Fruit fly (Drosophila melanogaster) whole organism, embryonic: ENCODE data around the gene Rh4.

Source experiments
- Asciz ChIP-seq: fragments of 200-800 bp; sonication (Bioruptor generic); optimal IDR thresholded peaks from 2 replicates; lab custom pipeline; 2017; ENCODE audit warnings: missing biosample characterization, mild to moderate bottlenecking, missing genetic modification characterization, missing genetic modification reagents
- Atf3 ChIP-seq: fragments of 200-800 bp; sonication (Bioruptor generic); optimal IDR thresholded peaks from 3 replicates; lab custom pipeline; 2016; ENCODE audit warnings: missing biosample characterization, missing genetic modification characterization
- CG10321 ChIP-seq: fragments of 200-800 bp; sonication (Bioruptor generic); IDR thresholded peaks from 2 replicates; pipeline ENCODE4 v1.3.6; 2022; ENCODE audit warnings: missing biosample characterization, missing genetic modification characterization
- CG10431 ChIP-seq: fragments of 200-800 bp; sonication (Bioruptor generic); optimal IDR thresholded peaks from 3 replicates; lab custom pipeline; 2018; ENCODE audit warnings: missing biosample characterization, mild to moderate bottlenecking, missing genetic modification characterization
- CG10959 ChIP-seq: fragments of 200-800 bp; sonication (Bioruptor generic); IDR thresholded peaks from 2 replicates; pipeline ENCODE4 v1.3.6; 2022; ENCODE audit warnings: missing biosample characterization, missing genetic modification characterization
- CG12155 ChIP-seq: fragments of 200-800 bp; sonication (Bioruptor generic); optimal IDR thresholded peaks from 3 replicates; lab custom pipeline; 2016; ENCODE audit warnings: missing biosample characterization, missing genetic modification characterization
- CG12942 ChIP-seq: fragments of 200-800 bp; sonication (Bioruptor generic); optimal IDR thresholded peaks from 3 replicates; lab custom pipeline; 2016; ENCODE audit warnings: missing biosample characterization, missing genetic modification characterization
- CG13424 ChIP-seq: fragments of 200-800 bp; sonication (Bioruptor generic); optimal IDR thresholded peaks from 2 replicates; lab custom pipeline; 2019; ENCODE audit warnings: missing biosample characterization, mild to moderate bottlenecking, missing genetic modification characterization, moderate library complexity
- CG13894 ChIP-seq: fragments of 200-800 bp; sonication (Bioruptor generic); optimal IDR thresholded peaks from 3 replicates; lab custom pipeline; 2018; ENCODE audit warnings: missing biosample characterization, mild to moderate bottlenecking, missing genetic modification characterization, moderate library complexity
- CG17359 ChIP-seq: fragments of 200-800 bp; sonication (Bioruptor generic); optimal IDR thresholded peaks from 3 replicates; lab custom pipeline; 2018; ENCODE audit warnings: missing biosample characterization, mild to moderate bottlenecking, missing genetic modification characterization, moderate library complexity
- CG18619 ChIP-seq: fragments of 200-800 bp; sonication (Bioruptor generic); optimal IDR thresholded peaks from 3 replicates; lab custom pipeline; 2017; ENCODE audit warnings: missing biosample characterization, mild to moderate bottlenecking, missing genetic modification characterization
- CG2120 ChIP-seq: fragments of 200-800 bp; sonication (Bioruptor generic); optimal IDR thresholded peaks from 3 replicates; lab custom pipeline; 2016; ENCODE audit warnings: missing biosample characterization, missing genetic modification characterization
- CG31224 ChIP-seq: fragments of 200-800 bp; sonication (Bioruptor generic); IDR thresholded peaks from 2 replicates; pipeline ENCODE4 v1.3.6; 2022; ENCODE audit warnings: missing biosample characterization, missing genetic modification characterization
- CG3838 ChIP-seq: fragments of 200-800 bp; sonication (Bioruptor generic); optimal IDR thresholded peaks from 3 replicates; lab custom pipeline; 2016; ENCODE audit warnings: missing biosample characterization, missing genetic modification characterization
- CG3995 ChIP-seq: fragments of 200-800 bp; sonication (Bioruptor generic); optimal IDR thresholded peaks from 3 replicates; lab custom pipeline; 2016; ENCODE audit warnings: missing biosample characterization, missing genetic modification characterization
- CG4617 ChIP-seq: fragments of 200-800 bp; sonication (Bioruptor generic); optimal IDR thresholded peaks from 3 replicates; lab custom pipeline; 2016; ENCODE audit warnings: missing biosample characterization, missing genetic modification characterization, borderline replicate concordance
- CG6683 ChIP-seq: fragments of 200-800 bp; sonication (Bioruptor generic); optimal IDR thresholded peaks from 2 replicates; lab custom pipeline; 2017; ENCODE audit warnings: missing biosample characterization, mild to moderate bottlenecking, missing genetic modification characterization, missing genetic modification reagents
- CG9797 ChIP-seq: fragments of 200-800 bp; sonication (Bioruptor generic); optimal IDR thresholded peaks from 3 replicates; lab custom pipeline; 2018; ENCODE audit warnings: missing biosample characterization, mild to moderate bottlenecking, missing genetic modification characterization
- CrebB ChIP-seq: fragments of 200-800 bp; sonication (Bioruptor generic); optimal IDR thresholded peaks from 3 replicates; lab custom pipeline; 2018; ENCODE audit warnings: missing biosample characterization, mild to moderate bottlenecking, missing genetic modification characterization
- Dll ChIP-seq: fragments of 200-800 bp; sonication (Bioruptor generic); IDR thresholded peaks from 4 replicates; pipeline ENCODE4 v1.3.6; 2022; ENCODE audit warnings: missing biosample characterization, missing genetic modification characterization; ENCODE audit not compliant: partially characterized antibody
- HmgD ChIP-seq: fragments of 200-800 bp; sonication (Bioruptor generic); optimal IDR thresholded peaks from 3 replicates; lab custom pipeline; 2016; ENCODE audit warnings: missing biosample characterization, missing genetic modification characterization
- MESR4 ChIP-seq: fragments of 200-800 bp; sonication (Bioruptor generic); optimal IDR thresholded peaks from 2 replicates; lab custom pipeline; 2018; ENCODE audit warnings: missing biosample characterization, mild to moderate bottlenecking, missing genetic modification characterization, moderate library complexity
- Med ChIP-seq: fragments of 200-800 bp; sonication (Bioruptor generic); peaks from one replicate; lab custom pipeline; 2016; ENCODE audit warnings: missing biosample characterization, missing genetic modification characterization, mild to moderate bottlenecking, inconsistent platforms, moderate library complexity
- Mrtf ChIP-seq: fragments of 200-800 bp; sonication (Bioruptor generic); IDR thresholded peaks from 3 replicates; pipeline ENCODE4 v1.3.6; 2022; ENCODE audit warnings: missing biosample characterization, missing genetic modification characterization
- Sin3A ChIP-seq: fragments of >200 bp; optimal IDR thresholded peaks from 2 replicates; lab custom pipeline; 2018
- Tbp ChIP-seq: fragments of >200 bp; optimal IDR thresholded peaks from 2 replicates; lab custom pipeline; 2018; ENCODE audit warnings: missing biosample characterization, missing genetic modification characterization
- amos ChIP-seq: fragments of 200-800 bp; sonication (Bioruptor generic); IDR thresholded peaks from 2 replicates; pipeline ENCODE4 v1.3.6; 2022; ENCODE audit warnings: missing biosample characterization, missing genetic modification characterization; ENCODE audit not compliant: partially characterized antibody
- aop ChIP-seq: fragments of 200-800 bp; sonication (Bioruptor generic); IDR thresholded peaks from 2 replicates; pipeline ENCODE4 v1.3.6; 2022; ENCODE audit warnings: missing biosample characterization, missing genetic modification characterization
- ara ChIP-seq: fragments of 200-800 bp; sonication (Bioruptor generic); IDR thresholded peaks from 2 replicates; pipeline ENCODE4 v1.3.6; 2022; ENCODE audit warnings: missing biosample characterization, missing genetic modification characterization
- bowl ChIP-seq: fragments of 200-800 bp; sonication (Bioruptor generic); IDR thresholded peaks from 2 replicates; pipeline ENCODE4 v1.3.6; 2022; ENCODE audit warnings: missing biosample characterization, missing genetic modification characterization
- cad ChIP-seq: fragments of >200 bp; optimal IDR thresholded peaks from 2 replicates; lab custom pipeline; 2017; ENCODE audit warnings: missing biosample characterization, missing genetic modification characterization
- corto ChIP-seq: fragments of 200-800 bp; sonication (Bioruptor generic); optimal IDR thresholded peaks from 2 replicates; lab custom pipeline; 2016; ENCODE audit warnings: missing biosample characterization, mild to moderate bottlenecking, missing genetic modification characterization, moderate library complexity
- dysf ChIP-seq: fragments of 200-800 bp; sonication (Bioruptor generic); IDR thresholded peaks from 3 replicates; pipeline ENCODE4 v1.3.6; 2022; ENCODE audit warnings: missing biosample characterization, missing genetic modification characterization
- fd3F ChIP-seq: fragments of 200-800 bp; sonication (Bioruptor generic); optimal IDR thresholded peaks from 2 replicates; lab custom pipeline; 2018; ENCODE audit warnings: missing biosample characterization, mild to moderate bottlenecking, missing genetic modification characterization, moderate library complexity
- gem ChIP-seq: fragments of 200-800 bp; sonication (Bioruptor generic); optimal IDR thresholded peaks from 2 replicates; lab custom pipeline; 2019; ENCODE audit warnings: missing biosample characterization, mild to moderate bottlenecking, missing genetic modification characterization, moderate library complexity
- gro ChIP-seq: fragments of 200-800 bp; sonication (Bioruptor generic); optimal IDR thresholded peaks from 2 replicates; lab custom pipeline; 2016; ENCODE audit warnings: missing biosample characterization, missing genetic modification characterization
- gt ChIP-seq: fragments of 200-800 bp; sonication (Bioruptor generic); IDR thresholded peaks from 2 replicates; pipeline ENCODE4 v1.3.6; 2022; ENCODE audit warnings: missing biosample characterization, missing genetic modification characterization
- jing ChIP-seq: fragments of 200-800 bp; sonication (Bioruptor generic); optimal IDR thresholded peaks from 2 replicates; lab custom pipeline; 2018; ENCODE audit warnings: missing biosample characterization, mild to moderate bottlenecking, missing genetic modification characterization
- lola ChIP-seq, 3 experiments: fragments of >200 bp in 2 of 3; fragments of 200-800 bp in 1 of 3; sonication (Bioruptor generic) in 1 of 3; optimal IDR thresholded peaks; 2 replicates each; lab custom pipeline; 2017 to 2019; ENCODE audit warnings: missing biosample characterization in 3 of 3, missing genetic modification characterization in 3 of 3, mild to moderate bottlenecking in 1 of 3, moderate library complexity in 1 of 3
- otp ChIP-seq: fragments of 200-800 bp; sonication (Bioruptor generic); IDR thresholded peaks from 3 replicates; pipeline ENCODE4, ENCODE4 v1.3.6; 2022; ENCODE audit warnings: missing biosample characterization, missing genetic modification characterization
- row ChIP-seq: fragments of 200-800 bp; sonication (Bioruptor generic); IDR thresholded peaks from 3 replicates; pipeline ENCODE4 v1.3.6; 2022; ENCODE audit warnings: missing biosample characterization, missing genetic modification characterization
- slp2 ChIP-seq: fragments of 200-800 bp; sonication (Bioruptor generic); optimal IDR thresholded peaks from 2 replicates; lab custom pipeline; 2016; ENCODE audit warnings: missing biosample characterization, missing genetic modification characterization
- unc-4 ChIP-seq: fragments of 200-800 bp; sonication (Bioruptor generic); IDR thresholded peaks from 2 replicates; pipeline ENCODE4 v1.3.6; 2022; ENCODE audit warnings: missing biosample characterization, missing genetic modification characterization; ENCODE audit not compliant: partially characterized antibody
- vfl ChIP-seq: fragments of 200-800 bp; sonication (Bioruptor generic); optimal IDR thresholded peaks from 2 replicates; lab custom pipeline; 2016; ENCODE audit warnings: missing biosample characterization, missing genetic modification characterization
- wdn ChIP-seq: fragments of 200-800 bp; sonication (Bioruptor generic); IDR thresholded peaks from 2 replicates; pipeline ENCODE4 v1.3.6; 2022; ENCODE audit warnings: missing biosample characterization, missing genetic modification characterization
- yki ChIP-seq: fragments of >200 bp; optimal IDR thresholded peaks from 3 replicates; lab custom pipeline; 2018
- zfh2 ChIP-seq: fragments of 200-800 bp; sonication (Bioruptor generic); optimal IDR thresholded peaks from 2 replicates; lab custom pipeline; 2016; ENCODE audit warnings: missing biosample characterization, missing genetic modification characterization

Gene Rh4

DNA sequence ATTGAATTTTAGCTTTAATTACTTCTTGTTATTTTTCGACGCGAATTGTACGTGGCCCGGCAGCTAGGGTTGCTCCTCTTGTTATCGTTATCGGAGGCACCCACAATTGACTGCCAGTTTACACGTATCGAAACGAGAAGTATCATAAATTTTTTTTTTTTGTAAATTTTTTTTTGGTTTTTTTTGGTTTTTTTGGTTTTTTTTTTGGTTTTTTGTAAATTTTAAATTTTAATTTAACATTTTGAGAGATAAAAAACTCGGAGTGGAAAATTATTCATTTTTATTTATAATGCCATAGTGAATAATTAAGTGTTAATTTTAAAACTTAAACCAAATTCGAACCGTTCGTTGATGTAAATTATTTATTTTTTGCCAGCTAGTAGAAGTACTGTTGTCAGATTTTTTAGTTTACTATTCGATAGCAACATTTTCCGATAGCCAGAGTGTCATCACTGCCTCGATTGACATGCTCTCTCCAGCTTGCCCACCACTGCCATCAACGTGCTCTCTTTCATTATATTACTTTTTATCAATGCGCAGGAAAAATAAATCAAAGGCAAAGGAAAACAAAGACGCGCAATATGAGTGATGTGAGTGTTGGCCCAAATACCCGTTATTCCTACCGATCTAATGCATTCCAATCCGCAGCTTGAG, 17.3 kb downstream of the Rh4 start, which contains the start of the genes kud and Zcchc7 (continued):
- TF ChIP-seq fd3F (GFP tag; lab: Kevin White, UChicago) (peak; percentile 56), wdn (GFP tag; lab: Robert Waterston, UW) (no peak), CG6683 (GFP tag; lab: Kevin White, UChicago) (no peak), slp2 (GFP tag; lab: Kevin White, UChicago) (no peak), Atf3 (no peak), CG3838 (GFP tag; lab: Kevin White, UChicago) (no peak), CG3995 (GFP tag; lab: Kevin White, UChicago) (peak; percentile 37), Mrtf (GFP tag; lab: Robert Waterston, UW) (no peak), zfh2 (GFP tag; lab: Kevin White, UChicago) (peak; percentile 74), amos (peak; percentile 24; the same call in 1 of the 2 replicates), CG4617 (GFP tag; lab: Kevin White, UChicago) (peak; percentile 37), Tbp (peak; percentile 70), gt (no peak), bowl (GFP tag; lab: Robert Waterston, UW) (no peak)

DNA sequence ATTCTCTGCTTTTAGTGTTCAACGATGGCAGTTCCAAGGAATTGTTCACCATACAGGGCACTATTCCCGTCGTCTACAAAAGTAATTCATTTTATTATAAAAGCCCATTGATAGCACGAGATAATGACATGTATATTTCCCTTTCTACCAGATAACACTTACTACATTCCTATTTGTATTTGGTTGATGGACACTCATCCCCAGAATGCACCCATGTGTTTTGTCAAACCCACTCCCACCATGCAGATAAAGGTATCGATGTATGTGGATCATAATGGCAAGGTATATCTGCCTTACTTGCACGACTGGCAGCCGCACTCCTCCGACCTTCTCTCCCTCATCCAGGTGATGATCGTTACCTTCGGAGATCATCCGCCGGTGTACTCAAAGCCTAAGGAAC, 19.4 kb downstream of the Rh4 start:
- TF ChIP-seq Med (GFP tag; lab: Kevin White, UChicago), result peak; percentile 27
- no peak for TF ChIP-seq gro (GFP tag; lab: Kevin White, UChicago)
- TF ChIP-seq CG2120 (GFP tag; lab: Kevin White, UChicago), result no peak
- peak; percentile 34 for TF ChIP-seq CG10431 (GFP tag; lab: Kevin White, UChicago)

DNA sequence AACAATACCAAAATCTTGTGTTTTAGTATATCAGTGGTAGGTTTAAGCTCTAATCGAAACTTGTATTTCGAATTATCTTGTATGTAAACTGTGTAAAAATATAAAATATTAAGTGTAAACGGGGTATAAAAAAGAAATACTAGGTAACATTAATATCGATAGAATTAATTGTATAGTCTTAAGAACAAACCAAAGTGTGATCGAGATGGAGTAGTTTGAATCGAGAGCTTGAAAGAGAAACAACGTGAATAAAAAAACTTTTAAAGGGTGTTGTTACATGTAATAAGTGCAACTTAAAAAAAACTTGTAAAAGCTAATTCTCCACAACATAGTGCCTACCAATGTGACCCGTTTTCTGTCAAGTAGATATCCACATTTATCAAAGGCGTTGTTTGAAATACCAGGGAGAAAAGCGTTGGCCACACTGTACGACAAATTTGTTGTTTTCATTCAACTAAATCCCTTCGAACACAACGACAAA, 20.2 kb downstream of the Rh4 start, which contains the start of gene TSG101:
Gene TSG101 (plus strand): TSS at position 208 of the 481 bp plus-strand sequence.
- TF ChIP-seq CG9797, result peak; percentile 79
- TF ChIP-seq CG13894 (tag; lab: Kevin White, UChicago), result no peak
- no peak for TF ChIP-seq lola (GFP tag; optimal IDR thresholded peaks at IDR 0.05; lab: Kevin White, UChicago)
- TF ChIP-seq CG6683 (GFP tag; lab: Kevin White, UChicago), result no peak
- TF ChIP-seq ara (GFP tag; lab: Robert Waterston, UW), result no peak
- no peak for TF ChIP-seq CrebB
- peak; percentile 19 for TF ChIP-seq Sin3A (lab: Kevin White, UChicago)
- TF ChIP-seq jing (GFP tag; lab: Kevin White, UChicago), result no peak
- TF ChIP-seq CG3838 (GFP tag; lab: Kevin White, UChicago), result no peak
- TF ChIP-seq bowl (GFP tag; lab: Robert Waterston, UW), result no peak
- TF ChIP-seq CG18619 (GFP tag; lab: Kevin White, UChicago), result no peak
- TF ChIP-seq CG31224, result no peak
- no peak for TF ChIP-seq CG10321
- peak; percentile 42; the same call in 1 of the 4 replicates for TF ChIP-seq Dll (GFP tag; lab: Robert Waterston, UW)
- TF ChIP-seq aop (GFP tag; lab: Robert Waterston, UW), result no peak
- no peak for TF ChIP-seq corto
- no peak for TF ChIP-seq HmgD (GFP tag; lab: Kevin White, UChicago)
- no peak for TF ChIP-seq cad (GFP tag; lab: Kevin White, UChicago)
- TF ChIP-seq MESR4, result no peak
- no peak for TF ChIP-seq otp (GFP tag; lab: Robert Waterston, UW)
- peak; percentile 44 for TF ChIP-seq row (GFP tag; lab: Robert Waterston, UW)
- no peak for TF ChIP-seq CG17359 (tag; lab: Kevin White, UChicago)
- peak; percentile 29 for TF ChIP-seq gem (tag; lab: Kevin White, UChicago)
- no peak for TF ChIP-seq CG12942 (GFP tag; lab: Kevin White, UChicago)
- TF ChIP-seq CG10959 (GFP tag; lab: Robert Waterston, UW), result no peak
- TF ChIP-seq vfl (GFP tag; lab: Kevin White, UChicago), result no peak
- no peak for TF ChIP-seq Asciz (GFP tag; lab: Kevin White, UChicago)
- no peak for TF ChIP-seq yki (lab: Kevin White, UChicago)
- peak; percentile 61; the same call in 1 of the 2 replicates for TF ChIP-seq unc-4
- TF ChIP-seq CG12155 (GFP tag; lab: Kevin White, UChicago), result no peak
- no peak for TF ChIP-seq dysf (GFP tag; lab: Robert Waterston, UW)
- no peak for TF ChIP-seq CG13424
